Worm (Caenorhabditis elegans): ENCODE measurements around the gene C50D2.6.

ce11 chrII:121121-121520, 36.9 kb downstream of the C50D2.6 start, which contains the start of gene K10B4.3:
- TF ChIP-seq med-1 (GFP tag; optimal IDR thresholded peaks at IDR 0.05; ENCODE audit: insufficient read depth) = no peak
- TF ChIP-seq flt-1 (GFP tag; IDR thresholded peaks at IDR 0.05) = no peak

All from whole organism, midembryonic.